Fruit fly (Drosophila melanogaster) Kc167 (cell line): Measurements from ENCODE around the gene Mip.

Experiments used
- h ChIP-seq: fragments of >200 bp; optimal IDR thresholded peaks from 3 replicates; lab custom pipeline; 2018; ENCODE audit warnings: missing external identifiers
- insv ChIP-seq: fragments of >200 bp; optimal IDR thresholded peaks from 3 replicates; lab custom pipeline; 2018; ENCODE audit warnings: missing external identifiers
- psq ChIP-seq: fragments of >200 bp; optimal IDR thresholded peaks from 2 replicates; lab custom pipeline; 2017; ENCODE audit warnings: missing external identifiers
- ttk ChIP-seq: sonication (Bioruptor generic); optimal IDR thresholded peaks from 2 replicates; lab custom pipeline; 2017; ENCODE audit warnings: missing external identifiers

dm6 chr3L:17346393-17346792 lies 3.1 kb downstream of the Mip start:
- TF ChIP-seq h (lab: Kevin White, UChicago) (no peak), psq (lab: Kevin White, UChicago) (no peak), ttk (lab: Kevin White, UChicago) (no peak), insv (lab: Kevin White, UChicago) (no peak)
